Fruit fly (Drosophila melanogaster): ENCODE data around the gene sdt.

The sdt gene

dm6 chrX:8195449-8196156 lies 17.3 kb downstream of the sdt start:
- no peak for TF ChIP-seq CG17801 (GFP tag; optimal IDR thresholded peaks at IDR 0.05; ENCODE audit: partially characterized antibody)

DNA sequence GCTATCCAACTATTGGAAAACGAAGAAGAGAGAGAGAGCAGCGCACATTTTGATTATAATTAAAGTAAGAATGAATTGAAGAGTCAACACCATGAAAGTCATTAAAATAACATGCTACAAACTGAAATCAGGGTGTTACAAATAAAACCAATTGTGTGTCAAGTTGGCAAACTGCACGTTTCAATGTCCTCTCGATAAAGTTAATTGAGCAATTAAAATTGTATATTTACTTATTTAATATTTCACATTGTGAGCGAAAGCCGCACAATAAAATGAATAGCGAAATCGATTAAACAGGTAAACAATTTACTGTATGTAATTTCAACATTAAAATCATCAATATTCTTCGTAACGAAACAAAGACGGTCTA lies 17.8 kb downstream of the sdt start:
- TF ChIP-seq CG17801 (GFP tag; optimal IDR thresholded peaks at IDR 0.05; ENCODE audit: partially characterized antibody) = no peak

DNA sequence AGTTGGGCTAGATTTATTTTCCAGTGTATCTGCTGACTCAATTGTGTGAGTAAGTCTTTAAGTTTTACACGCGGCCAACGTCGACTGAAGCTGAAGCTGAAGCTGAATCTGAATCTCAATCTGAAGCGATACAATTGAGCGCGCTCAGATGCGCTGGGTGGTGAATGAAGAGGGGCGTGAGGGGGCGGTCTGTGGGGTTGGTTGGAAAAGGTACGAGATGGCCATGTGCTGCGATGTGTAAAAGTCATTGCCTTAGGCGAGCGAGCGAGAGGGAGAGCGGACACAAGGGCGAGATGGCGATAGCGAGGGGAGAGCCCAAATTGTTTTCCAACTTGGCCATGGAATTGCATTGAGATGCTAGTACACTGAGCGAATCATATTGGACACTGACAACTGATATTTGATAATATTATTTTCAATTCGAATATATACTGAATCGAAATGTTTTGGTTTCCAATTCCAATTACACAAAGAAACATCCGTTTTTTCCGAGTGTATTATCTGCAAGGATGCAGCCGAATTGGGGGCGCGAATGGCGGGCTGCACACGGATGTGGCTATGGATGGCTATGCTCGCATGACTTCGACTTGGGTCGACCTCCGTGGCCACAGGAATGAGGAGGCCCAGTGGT lies 18.4 kb downstream of the sdt start:
- no peak for TF ChIP-seq CG17801 (GFP tag; optimal IDR thresholded peaks at IDR 0.05; ENCODE audit: partially characterized antibody)

DNA sequence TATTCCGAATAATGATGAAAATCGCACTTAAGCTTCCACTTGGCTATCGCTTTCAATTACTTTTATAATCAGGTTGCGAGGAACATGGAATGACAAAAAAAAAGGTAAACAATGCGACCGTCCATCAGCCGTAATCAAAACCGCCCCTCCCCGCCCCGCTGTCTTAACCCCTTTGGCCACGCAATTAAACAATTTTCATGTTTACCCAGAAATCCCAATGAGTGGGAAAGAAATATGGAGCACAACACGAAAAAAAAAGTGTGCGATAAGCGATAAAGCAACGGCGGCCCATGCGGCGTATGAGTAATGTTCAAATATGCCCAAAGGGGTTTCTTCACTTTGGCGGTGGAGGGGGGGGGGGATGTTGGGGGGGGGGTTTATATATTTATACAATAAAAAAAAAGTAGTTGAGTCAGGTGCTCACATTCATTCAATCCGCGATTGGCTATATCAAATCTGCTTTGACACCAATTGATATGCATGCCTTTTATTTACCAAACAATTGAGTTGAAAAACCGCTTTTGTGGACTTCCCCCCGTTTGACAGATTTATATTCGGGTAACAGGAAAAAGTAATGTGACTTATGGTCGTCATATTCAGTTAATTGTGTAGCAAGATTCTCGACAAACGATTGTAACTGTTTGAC lies 20.7 kb downstream of the sdt start:
- no peak for TF ChIP-seq CG17801 (GFP tag; optimal IDR thresholded peaks at IDR 0.05; ENCODE audit: partially characterized antibody)

- no peak for TF ChIP-seq CG17801 (GFP tag; optimal IDR thresholded peaks at IDR 0.05; ENCODE audit: partially characterized antibody)
Observed at dm6 chrX:8202724-8203362, 24.5 kb downstream of the sdt start.

DNA sequence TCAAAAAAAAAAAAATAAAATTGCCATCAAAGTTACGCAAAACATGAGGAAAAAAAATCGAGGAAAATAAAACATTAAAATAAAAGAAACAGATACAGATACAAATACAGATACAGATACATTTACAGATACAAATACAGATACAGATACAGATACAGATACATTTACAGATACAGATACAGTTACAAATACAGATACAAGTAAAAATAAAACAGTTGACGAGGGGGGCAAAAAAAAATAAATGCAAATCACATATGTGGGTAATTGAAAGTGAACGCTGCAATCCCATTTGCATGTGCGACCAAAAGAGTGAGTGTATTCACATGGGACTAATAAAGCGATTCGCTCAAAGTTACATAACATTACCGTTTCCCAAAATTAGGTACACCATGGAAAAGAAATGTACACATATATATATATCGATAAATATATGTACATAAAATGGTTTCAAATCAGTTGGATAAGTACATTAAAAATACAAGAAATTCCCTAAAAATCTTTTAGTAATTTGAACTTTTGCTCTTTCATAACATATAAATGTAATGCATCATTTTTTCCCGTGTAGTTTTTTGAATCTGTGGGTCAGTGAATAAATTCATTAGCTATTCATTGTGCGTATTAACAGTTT lies 27.4 kb downstream of the sdt start:
- no peak for TF ChIP-seq CG17801 (GFP tag; optimal IDR thresholded peaks at IDR 0.05; ENCODE audit: partially characterized antibody)

DNA sequence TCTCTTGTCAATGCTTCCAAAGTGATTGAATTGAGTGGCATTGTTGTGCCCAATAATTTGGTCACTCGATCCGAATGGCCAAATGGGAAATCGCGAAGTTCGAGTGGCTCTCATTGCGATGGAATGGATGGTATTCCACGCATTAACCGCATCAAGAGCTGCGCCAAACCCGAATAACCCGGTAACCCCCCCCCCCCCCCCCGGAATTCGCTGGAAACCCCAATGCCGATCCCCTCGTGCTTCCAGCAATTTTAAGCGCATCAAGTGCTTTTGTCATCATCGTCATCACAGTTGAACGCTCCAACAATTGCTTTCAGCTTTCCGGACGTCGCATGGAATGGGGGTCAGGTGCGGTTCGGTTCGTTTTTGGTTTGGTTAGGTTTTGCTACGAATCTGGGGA lies 28.2 kb downstream of the sdt start:
- TF ChIP-seq CG17801 (GFP tag; optimal IDR thresholded peaks at IDR 0.05; ENCODE audit: partially characterized antibody) = no peak

DNA sequence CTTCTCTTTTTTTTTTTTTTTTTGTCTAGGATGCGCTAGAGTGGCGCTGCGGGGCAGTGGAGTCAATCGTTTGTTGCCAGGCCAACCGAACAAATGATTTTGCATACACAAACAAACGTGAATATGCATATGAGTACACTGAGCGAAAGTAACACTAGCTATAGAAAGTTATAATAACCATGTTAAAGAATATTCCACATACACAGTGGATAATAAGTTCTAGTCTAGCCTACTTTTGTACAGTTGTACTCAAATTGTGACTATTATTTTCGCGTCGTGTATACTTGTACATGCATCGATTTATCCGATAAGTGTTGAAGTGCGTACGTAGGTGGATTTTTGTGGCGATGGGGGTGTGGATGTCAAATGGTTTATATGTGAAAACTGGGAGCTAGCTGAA lies 28.7 kb downstream of the sdt start:
- no peak for TF ChIP-seq CG17801 (GFP tag; optimal IDR thresholded peaks at IDR 0.05; ENCODE audit: partially characterized antibody)

DNA sequence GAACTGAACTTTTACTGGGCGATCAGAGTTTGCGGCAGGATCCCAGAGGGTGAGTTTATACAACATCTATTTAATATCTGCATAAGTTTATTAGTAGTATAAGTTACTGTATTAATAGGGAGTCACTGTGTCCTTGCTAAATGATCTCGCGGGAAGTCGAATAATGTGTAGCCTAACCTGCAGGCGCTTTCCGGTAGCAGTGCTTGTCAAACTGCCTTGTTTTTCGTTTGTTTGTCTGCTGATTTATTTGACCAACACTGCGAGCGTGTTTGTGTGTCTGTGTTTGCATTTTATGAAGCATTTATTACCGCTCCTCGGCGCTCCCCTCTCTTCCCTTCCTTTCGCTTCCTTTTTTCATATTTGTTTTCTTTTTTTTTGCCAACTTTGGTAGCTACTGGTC lies 32.3 kb downstream of the sdt start:
- TF ChIP-seq CG17801 (GFP tag; optimal IDR thresholded peaks at IDR 0.05; ENCODE audit: partially characterized antibody) = no peak

dm6 chrX:8211094-8211730 lies 32.9 kb downstream of the sdt start:
- no peak for TF ChIP-seq CG17801 (GFP tag; optimal IDR thresholded peaks at IDR 0.05; ENCODE audit: partially characterized antibody)

- TF ChIP-seq CG17801 (GFP tag; optimal IDR thresholded peaks at IDR 0.05; ENCODE audit: partially characterized antibody) = no peak
Observed at dm6 chrX:8211731-8212468, 33.6 kb downstream of the sdt start.

dm6 chrX:8214017-8214416 lies 35.7 kb downstream of the sdt start:
- TF ChIP-seq CG17801 (GFP tag; optimal IDR thresholded peaks at IDR 0.05; ENCODE audit: partially characterized antibody) = no peak

- TF ChIP-seq CG17801 (GFP tag; optimal IDR thresholded peaks at IDR 0.05; ENCODE audit: partially characterized antibody) = no peak
Observed at dm6 chrX:8215094-8215854, 36.9 kb downstream of the sdt start.

Measured in ovary, adult (tissue).